Worm (Caenorhabditis elegans) whole organism, L4 larva: ENCODE measurements around the gene F35C11.3.

Experiments used
- F10B5.3 ChIP-seq: sonication (generic microtip); optimal IDR thresholded peaks from 2 replicates; lab custom pipeline; 2016; ENCODE audit warnings: mild to moderate bottlenecking, missing genetic modification characterization, missing compliant biosample characterization
- F37D6.2 ChIP-seq: sonication (generic microtip); optimal IDR thresholded peaks from 2 replicates; lab custom pipeline; 2016; ENCODE audit warnings: mild to moderate bottlenecking, missing genetic modification characterization, missing compliant biosample characterization
- F49E8.2 ChIP-seq: sonication (generic microtip); optimal IDR thresholded peaks from 2 replicates; lab custom pipeline; 2016; ENCODE audit warnings: missing compliant biosample characterization, mild to moderate bottlenecking, missing genetic modification characterization, borderline replicate concordance
- R02D3.7 ChIP-seq: fragments of 150-350 bp; sonication (generic microtip); optimal IDR thresholded peaks from 3 replicates; lab custom pipeline; 2014; ENCODE audit warnings: missing biosample characterization, missing genetic modification characterization
- T20F7.1 ChIP-seq: fragments of 200-800 bp; sonication (Bioruptor generic); optimal IDR thresholded peaks from 2 replicates; lab custom pipeline; 2018; ENCODE audit warnings: mild to moderate bottlenecking, missing genetic modification characterization, missing compliant biosample characterization
- aha-1 ChIP-seq: fragments of 150-350 bp; peaks from one replicate; lab custom pipeline; 2014; ENCODE audit warnings: missing biosample characterization, missing genetic modification characterization
- ceh-28 ChIP-seq: fragments of 150-350 bp; optimal IDR thresholded peaks from 2 replicates; lab custom pipeline; 2014; ENCODE audit warnings: missing biosample characterization, missing genetic modification reagents, missing genetic modification characterization
- ceh-32 ChIP-seq: sonication (generic microtip); optimal IDR thresholded peaks from 2 replicates; lab custom pipeline; 2016; ENCODE audit warnings: mild to moderate bottlenecking, missing genetic modification characterization, missing compliant biosample characterization; ENCODE audit not compliant: poor library complexity
- ceh-44 ChIP-seq: fragments of 200-800 bp; sonication (Bioruptor generic); IDR thresholded peaks from 2 replicates; pipeline ENCODE4 v1.3.6; 2022; ENCODE audit warnings: missing genetic modification reagents, missing genetic modification characterization, missing compliant biosample characterization
- ceh-62 ChIP-seq: sonication (generic microtip); optimal IDR thresholded peaks from 2 replicates; lab custom pipeline; 2017; ENCODE audit warnings: missing biosample characterization, missing genetic modification characterization
- daf-12 ChIP-seq: fragments of 150-350 bp; optimal IDR thresholded peaks from 2 replicates; lab custom pipeline; 2014; ENCODE audit warnings: missing biosample characterization, missing genetic modification reagents, missing genetic modification characterization
- daf-8 ChIP-seq: fragments of 200-800 bp; sonication (Bioruptor generic); IDR thresholded peaks from 2 replicates; pipeline ENCODE4 v1.3.6; 2022; ENCODE audit warnings: missing genetic modification characterization, missing compliant biosample characterization
- dmd-8 ChIP-seq: fragments of 200-800 bp; sonication (Bioruptor generic); IDR thresholded peaks from 2 replicates; pipeline ENCODE4 v1.3.6; 2022; ENCODE audit warnings: missing genetic modification characterization, missing compliant biosample characterization
- dpl-1 ChIP-seq: fragments of 150-350 bp; optimal IDR thresholded peaks from 2 replicates; lab custom pipeline; 2014; ENCODE audit warnings: missing biosample characterization, missing genetic modification reagents, missing genetic modification characterization
- dve-1 ChIP-seq: sonication (generic microtip); optimal IDR thresholded peaks from 2 replicates; lab custom pipeline; 2017; ENCODE audit warnings: antibody characterized with exemption, mild to moderate bottlenecking, missing genetic modification characterization, missing compliant biosample characterization; ENCODE audit not compliant: insufficient read depth
- egl-43 ChIP-seq: fragments of 200-800 bp; sonication (Bioruptor generic); IDR thresholded peaks from 2 replicates; pipeline ENCODE4 v1.3.6; 2022; ENCODE audit warnings: missing genetic modification reagents, missing genetic modification characterization, missing compliant biosample characterization
- fkh-10 ChIP-seq: fragments of 150-350 bp; optimal IDR thresholded peaks from 2 replicates; lab custom pipeline; 2014; ENCODE audit warnings: missing biosample characterization, missing genetic modification reagents, missing genetic modification characterization
- hlh-30 ChIP-seq: sonication (generic microtip); optimal IDR thresholded peaks from 2 replicates; lab custom pipeline; 2017; ENCODE audit warnings: antibody characterized with exemption, mild to moderate bottlenecking, missing genetic modification characterization, missing compliant biosample characterization; ENCODE audit not compliant: insufficient read depth
- lin-1 ChIP-seq: fragments of 200-800 bp; sonication (Bioruptor generic); IDR thresholded peaks from 2 replicates; pipeline ENCODE4 v1.3.6; 2022; ENCODE audit warnings: missing genetic modification reagents, missing genetic modification characterization, missing compliant biosample characterization
- lir-3 ChIP-seq: sonication (generic microtip); optimal IDR thresholded peaks from 2 replicates; lab custom pipeline; 2016; ENCODE audit warnings: mild to moderate bottlenecking, missing genetic modification characterization, missing compliant biosample characterization
- mdl-1 ChIP-seq, 2 experiments: fragments of 150-350 bp in 1 of 2; sonication (generic microtip) in 1 of 2; optimal IDR thresholded peaks; 2 replicates each; lab custom pipeline; 2014 to 2017; ENCODE audit warnings: missing biosample characterization in 2 of 2, missing genetic modification characterization in 2 of 2
- mep-1 ChIP-seq: fragments of 150-350 bp; sonication (generic microtip); optimal IDR thresholded peaks from 3 replicates; lab custom pipeline; 2014; ENCODE audit warnings: missing biosample characterization, missing genetic modification characterization
- mes-2 ChIP-seq: sonication (generic microtip); optimal IDR thresholded peaks from 2 replicates; lab custom pipeline; 2016; ENCODE audit warnings: missing genotype, mild to moderate bottlenecking, missing genetic modification characterization, missing compliant biosample characterization; ENCODE audit not compliant: poor library complexity, severe bottlenecking
- mxl-2 ChIP-seq: fragments of 200-800 bp; sonication (Bioruptor generic); conservative IDR thresholded peaks from 2 replicates; pipeline ENCODE4 v1.3.6; 2022; ENCODE audit warnings: missing genetic modification reagents, missing genetic modification characterization, missing compliant biosample characterization
- mxl-3 ChIP-seq: fragments of 200-800 bp; sonication (Bioruptor generic); optimal IDR thresholded peaks from 2 replicates; lab custom pipeline; 2018; ENCODE audit warnings: mild to moderate bottlenecking, missing genetic modification characterization, missing compliant biosample characterization
- nhr-102 ChIP-seq: sonication (generic microtip); optimal IDR thresholded peaks from 2 replicates; lab custom pipeline; 2016; ENCODE audit warnings: mild to moderate bottlenecking, missing genetic modification characterization, moderate library complexity, missing compliant biosample characterization
- nhr-25 ChIP-seq: sonication (generic microtip); optimal IDR thresholded peaks from 2 replicates; lab custom pipeline; 2017; ENCODE audit warnings: missing genetic modification characterization, mild to moderate bottlenecking, missing compliant biosample characterization, antibody characterized with exemption, moderate library complexity, borderline replicate concordance; ENCODE audit not compliant: insufficient read depth
- nhr-28 ChIP-seq: fragments of 150-350 bp; optimal IDR thresholded peaks from 2 replicates; lab custom pipeline; 2014; ENCODE audit warnings: missing biosample characterization, missing genetic modification characterization
- pha-4 ChIP-seq, 2 experiments: fragments of 150-350 bp in 1 of 2; fragments of 200-800 bp in 1 of 2; sonication (Bioruptor generic) in 1 of 2; IDR thresholded peaks in 1 of 2; optimal IDR thresholded peaks in 1 of 2; 2 replicates each; pipeline versions ENCODE4 v1.3.6 to Lab custom; 2014 to 2022; ENCODE audit warnings: missing genetic modification characterization in 2 of 2, missing genetic modification reagents in 2 of 2, missing biosample characterization in 1 of 2, missing compliant biosample characterization in 1 of 2
- saeg-2 ChIP-seq: fragments of 200-800 bp; sonication (Bioruptor generic); IDR thresholded peaks from 2 replicates; pipeline ENCODE4 v1.3.6; 2022; ENCODE audit warnings: missing genetic modification reagents, missing genetic modification characterization, missing compliant biosample characterization
- sdz-12 ChIP-seq: fragments of 200-800 bp; sonication (Bioruptor generic); optimal IDR thresholded peaks from 2 replicates; lab custom pipeline; 2018; ENCODE audit warnings: mild to moderate bottlenecking, missing genetic modification characterization, missing compliant biosample characterization
- set-16 ChIP-seq: fragments of 200-800 bp; sonication (Bioruptor generic); IDR thresholded peaks from 2 replicates; pipeline ENCODE4 v1.3.6; 2022; ENCODE audit warnings: missing genetic modification reagents, missing genetic modification characterization, missing compliant biosample characterization
- skn-1 ChIP-seq: fragments of 150-350 bp; optimal IDR thresholded peaks from 2 replicates; lab custom pipeline; 2014; ENCODE audit warnings: missing biosample characterization, missing genetic modification characterization
- tra-1 ChIP-seq: fragments of 200-800 bp; sonication (Bioruptor generic); IDR thresholded peaks from 2 replicates; pipeline ENCODE4 v1.3.6; 2022; ENCODE audit warnings: missing genetic modification reagents, missing genetic modification characterization, missing compliant biosample characterization
- unc-130 ChIP-seq: sonication (generic microtip); optimal IDR thresholded peaks from 2 replicates; lab custom pipeline; 2016; ENCODE audit warnings: missing genetic modification reagents, missing genetic modification characterization, missing compliant biosample characterization
- unc-62 ChIP-seq, 3 experiments: fragments of 150-350 bp in 1 of 3; sonication (generic microtip); optimal IDR thresholded peaks in 2 of 3; peaks in 1 of 3; 1 replicate in 1 of 3; 2 replicates in 2 of 3; lab custom pipeline; 2014 to 2017; ENCODE audit warnings: missing biosample characterization in 3 of 3, missing genetic modification characterization in 3 of 3, missing genetic modification reagents in 3 of 3, missing genotype in 1 of 3
- zag-1 ChIP-seq: fragments of 150-350 bp; optimal IDR thresholded peaks from 2 replicates; lab custom pipeline; 2014; ENCODE audit warnings: missing biosample characterization, missing genetic modification characterization
- ztf-11 ChIP-seq: fragments of 150-350 bp; optimal IDR thresholded peaks from 2 replicates; lab custom pipeline; 2014; ENCODE audit warnings: missing biosample characterization, missing genetic modification characterization

Gene F35C11.3

DNA sequence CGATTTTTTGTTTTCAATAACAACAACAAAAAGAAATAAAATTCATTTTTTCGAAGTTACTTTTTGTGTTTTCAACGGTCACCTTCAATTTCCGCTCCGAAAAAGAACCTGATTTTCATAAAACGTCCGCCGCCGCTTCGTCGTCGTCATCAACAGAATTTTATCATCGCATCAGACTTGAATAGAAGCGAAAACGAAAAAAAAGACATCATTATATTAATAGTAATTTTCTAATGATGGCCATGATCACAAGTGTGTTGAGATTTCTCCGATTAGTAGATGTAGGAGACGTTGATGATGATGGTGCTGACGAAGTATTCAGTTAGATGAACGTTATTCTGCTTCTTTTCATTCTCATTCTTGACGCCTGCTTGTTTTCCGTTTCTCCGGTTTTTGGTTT lies 22.6 kb upstream of the F35C11.3 start:
- TF ChIP-seq unc-62 (GFP tag; optimal IDR thresholded peaks at IDR 0.05 in 1 of 2; lab: Kevin White, UChicago): peak in 1 of 2 experiments; percentile 83
- TF ChIP-seq unc-62 (tag; optimal IDR thresholded peaks at IDR 0.05; lab: Kevin White, UChicago): no peak
- no peak for TF ChIP-seq ceh-28
- TF ChIP-seq lir-3 (tag; lab: Kevin White, UChicago): no peak
- no peak for TF ChIP-seq nhr-102 (tag; lab: Kevin White, UChicago)

- TF ChIP-seq aha-1: peak; percentile 13
- TF ChIP-seq dmd-8 (GFP tag; lab: Robert Waterston, UW): no peak
- TF ChIP-seq unc-62 (GFP tag; optimal IDR thresholded peaks at IDR 0.05 in 1 of 2; lab: Kevin White, UChicago): peak in 1 of 2 experiments; percentile 99
- no peak for TF ChIP-seq unc-62 (tag; optimal IDR thresholded peaks at IDR 0.05; lab: Kevin White, UChicago)
- no peak for TF ChIP-seq F10B5.3
Observed at ce11 chrII:8224623-8225022, 22.0 kb upstream of the F35C11.3 start.

ce11 chrII:8225347-8225746 lies 21.2 kb upstream of the F35C11.3 start:
- peak in 1 of 2 experiments; percentile 75 for TF ChIP-seq unc-62 (GFP tag; optimal IDR thresholded peaks at IDR 0.05 in 1 of 2; lab: Kevin White, UChicago)
- TF ChIP-seq unc-62 (tag; optimal IDR thresholded peaks at IDR 0.05; lab: Kevin White, UChicago): no peak
- peak; percentile 17 for TF ChIP-seq dve-1 (tag; lab: Kevin White, UChicago)
- TF ChIP-seq set-16 (GFP tag; lab: Robert Waterston, UW): no peak
- TF ChIP-seq hlh-30 (tag; lab: Kevin White, UChicago): peak; percentile 17
- peak; percentile 76 for TF ChIP-seq nhr-28 (tag; lab: Kevin White, UChicago)
- TF ChIP-seq, all 104 proteins: peak for 4

DNA sequence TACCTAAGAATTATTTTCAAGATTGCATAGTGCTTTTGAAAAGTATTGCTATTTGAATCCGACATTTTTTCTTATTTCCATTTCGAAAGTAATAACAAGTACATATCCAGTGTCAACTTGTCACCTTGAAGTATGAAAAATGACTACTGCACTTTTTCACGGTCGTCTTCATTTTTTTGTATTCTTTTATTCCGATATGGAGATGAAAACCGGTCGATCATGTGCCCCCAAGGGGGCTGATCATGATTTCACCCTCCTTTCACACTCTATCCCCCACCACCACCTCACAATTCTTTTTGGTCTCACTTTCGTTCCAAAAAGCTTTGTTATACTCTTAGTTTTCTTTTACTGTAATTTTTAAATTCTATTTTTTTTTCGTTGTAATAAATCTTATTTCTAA lies 20.7 kb upstream of the F35C11.3 start:
- TF ChIP-seq ceh-32 (tag; lab: Kevin White, UChicago) (no peak), dmd-8 (GFP tag; lab: Robert Waterston, UW) (no peak), aha-1 (peak; percentile 56), unc-62 (GFP tag; optimal IDR thresholded peaks at IDR 0.05 in 1 of 2; lab: Kevin White, UChicago) (peak in 1 of 2 experiments; percentile 23), unc-62 (tag; optimal IDR thresholded peaks at IDR 0.05; lab: Kevin White, UChicago) (no peak), hlh-30 (tag; lab: Kevin White, UChicago) (peak; percentile 60), mep-1 (peak; percentile 14)
- TF ChIP-seq, all 104 proteins: peak for 4

DNA sequence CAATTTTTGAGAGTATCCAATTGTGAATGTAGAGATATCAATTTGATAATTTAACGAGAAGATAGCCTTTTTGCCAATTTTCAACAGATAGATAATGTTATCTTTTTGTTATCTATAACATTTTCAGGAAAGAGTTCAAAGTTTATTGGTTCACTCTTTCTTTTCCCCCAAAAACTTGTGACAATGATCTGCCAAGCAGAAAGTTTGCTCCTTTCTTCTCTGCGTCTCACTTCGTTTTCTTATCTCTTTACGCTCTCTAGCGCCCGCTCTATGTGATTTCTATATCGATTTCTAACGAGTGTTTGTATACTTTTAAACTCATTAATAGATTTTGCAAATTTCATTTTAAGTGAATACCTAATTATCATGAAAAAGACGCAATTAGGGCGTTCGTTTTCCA lies 20.1 kb upstream of the F35C11.3 start:
- peak; percentile 23 for TF ChIP-seq mep-1
- no peak for TF ChIP-seq ceh-32 (tag; lab: Kevin White, UChicago)
- no peak for TF ChIP-seq F10B5.3
- TF ChIP-seq dpl-1 (GFP tag; lab: Kevin White, UChicago): no peak
- no peak for TF ChIP-seq ceh-44 (GFP tag; lab: Robert Waterston, UW)
- peak; percentile 81 for TF ChIP-seq dve-1 (tag; lab: Kevin White, UChicago)
- no peak for TF ChIP-seq zag-1 (tag; lab: Kevin White, UChicago)
- TF ChIP-seq daf-8 (GFP tag; lab: Robert Waterston, UW): no peak
- no peak for TF ChIP-seq skn-1 (tag; lab: Kevin White, UChicago)
- no peak for TF ChIP-seq T20F7.1 (GFP tag; lab: Kevin White, UChicago)
- no peak for TF ChIP-seq unc-130 (GFP tag; lab: Kevin White, UChicago)
- TF ChIP-seq saeg-2: no peak
- TF ChIP-seq hlh-30 (tag; lab: Kevin White, UChicago): peak; percentile 50
- TF ChIP-seq daf-12: no peak
- TF ChIP-seq egl-43 (GFP tag; lab: Robert Waterston, UW): no peak
- TF ChIP-seq R02D3.7: no peak
- TF ChIP-seq mxl-2 (GFP tag; lab: Robert Waterston, UW): no peak
- no peak for TF ChIP-seq sdz-12
- no peak for TF ChIP-seq ceh-62 (tag; lab: Kevin White, UChicago)
- TF ChIP-seq F37D6.2 (tag; lab: Kevin White, UChicago): no peak
- no peak for TF ChIP-seq mdl-1 (tag; optimal IDR thresholded peaks at IDR 0.05; lab: Kevin White, UChicago)
- TF ChIP-seq fkh-10: no peak
- no peak for TF ChIP-seq ztf-11 (tag; lab: Kevin White, UChicago)
- TF ChIP-seq mxl-3 (GFP tag; lab: Kevin White, UChicago): no peak
- 0 out of 2 replicates have a peak, but pooled peaks have one; percentile 13 for TF ChIP-seq lin-1 (GFP tag; lab: Robert Waterston, UW)
- no peak for TF ChIP-seq set-16 (GFP tag; lab: Robert Waterston, UW)
- no peak for TF ChIP-seq dmd-8 (GFP tag; lab: Robert Waterston, UW)
- peak; percentile 29; the same call in 1 of the 2 replicates for TF ChIP-seq pha-4 (GFP tag; IDR thresholded peaks at IDR 0.05; lab: Robert Waterston, UW)
- TF ChIP-seq pha-4 (tag; optimal IDR thresholded peaks at IDR 0.05; lab: Kevin White, UChicago): peak; percentile 37
- TF ChIP-seq F49E8.2: no peak
- TF ChIP-seq mes-2 (tag; lab: Kevin White, UChicago): no peak
- no peak for TF ChIP-seq nhr-25 (tag; lab: Kevin White, UChicago)
- TF ChIP-seq tra-1 (GFP tag; lab: Robert Waterston, UW): no peak
